Worm (Caenorhabditis elegans) whole organism, mixed stage, embryonic: ENCODE data around the gene F46C5.2.

Experiments used
- bed-3 ChIP-seq: fragments of 200-800 bp; sonication (Bioruptor generic); optimal IDR thresholded peaks from 3 replicates; lab custom pipeline; 2018; ENCODE audit warnings: mild to moderate bottlenecking, missing genetic modification characterization, moderate library complexity, missing compliant biosample characterization
- ceh-43 ChIP-seq: fragments of 200-800 bp; sonication (Bioruptor generic); optimal IDR thresholded peaks from 2 replicates; lab custom pipeline; 2018; ENCODE audit warnings: mild to moderate bottlenecking, missing genetic modification characterization, moderate library complexity, missing compliant biosample characterization
- ces-1 ChIP-seq: fragments of 150-350 bp; optimal IDR thresholded peaks from 2 replicates; lab custom pipeline; 2014; ENCODE audit warnings: missing biosample characterization, missing genetic modification reagents, missing genetic modification characterization
- drap-1 ChIP-seq: fragments of 200-800 bp; sonication (Bioruptor generic); optimal IDR thresholded peaks from 3 replicates; lab custom pipeline; 2018; ENCODE audit warnings: mild to moderate bottlenecking, missing genetic modification characterization, missing compliant biosample characterization
- elt-3 ChIP-seq: fragments of 150-350 bp; optimal IDR thresholded peaks from 2 replicates; lab custom pipeline; 2014; ENCODE audit warnings: missing biosample characterization, missing genetic modification characterization
- ham-2 ChIP-seq: fragments of 200-800 bp; sonication (Bioruptor generic); optimal IDR thresholded peaks from 2 replicates; lab custom pipeline; 2018; ENCODE audit warnings: mild to moderate bottlenecking, missing genetic modification characterization, missing compliant biosample characterization
- hlh-1 ChIP-seq: fragments of 150-350 bp; optimal IDR thresholded peaks from 2 replicates; lab custom pipeline; 2014; ENCODE audit warnings: missing biosample characterization, missing genetic modification reagents, missing genetic modification characterization
- lsy-2 ChIP-seq: fragments of 150-350 bp; optimal IDR thresholded peaks from 2 replicates; lab custom pipeline; 2014; ENCODE audit warnings: missing biosample characterization, missing genetic modification characterization
- mep-1 ChIP-seq: fragments of 150-350 bp; optimal IDR thresholded peaks from 2 replicates; lab custom pipeline; 2017; ENCODE audit warnings: missing biosample characterization, missing genetic modification reagents, missing genetic modification characterization, inconsistent platforms
- nhr-237 ChIP-seq: fragments of 150-350 bp; optimal IDR thresholded peaks from 2 replicates; lab custom pipeline; 2014; ENCODE audit warnings: missing biosample characterization, missing genetic modification characterization
- nhr-28 ChIP-seq: fragments of 150-350 bp; optimal IDR thresholded peaks from 2 replicates; lab custom pipeline; 2014; ENCODE audit warnings: missing biosample characterization, missing genetic modification characterization
- nhr-76 ChIP-seq: sonication (generic microtip); optimal IDR thresholded peaks from 2 replicates; lab custom pipeline; 2017; ENCODE audit warnings: missing biosample characterization, missing genetic modification characterization
- sptf-1 ChIP-seq: sonication (generic microtip); optimal IDR thresholded peaks from 2 replicates; lab custom pipeline; 2017; ENCODE audit warnings: mild to moderate bottlenecking, missing genetic modification characterization, moderate library complexity, missing compliant biosample characterization
- unc-120 ChIP-seq: sonication (generic microtip); optimal IDR thresholded peaks from 2 replicates; lab custom pipeline; 2017; ENCODE audit warnings: missing genetic modification characterization, missing compliant biosample characterization; ENCODE audit not compliant: poor library complexity, severe bottlenecking
- unc-62 ChIP-seq: fragments of 150-350 bp; optimal IDR thresholded peaks from 2 replicates; lab custom pipeline; 2014; ENCODE audit warnings: missing biosample characterization, missing genetic modification reagents, missing genetic modification characterization
- zip-8 ChIP-seq: fragments of 150-350 bp; optimal IDR thresholded peaks from 2 replicates; lab custom pipeline; 2014; ENCODE audit warnings: missing biosample characterization, missing genetic modification characterization
- ztf-11 ChIP-seq: fragments of 150-350 bp; optimal IDR thresholded peaks from 2 replicates; lab custom pipeline; 2014; ENCODE audit warnings: missing biosample characterization, missing genetic modification characterization

F46C5.2 gene

DNA sequence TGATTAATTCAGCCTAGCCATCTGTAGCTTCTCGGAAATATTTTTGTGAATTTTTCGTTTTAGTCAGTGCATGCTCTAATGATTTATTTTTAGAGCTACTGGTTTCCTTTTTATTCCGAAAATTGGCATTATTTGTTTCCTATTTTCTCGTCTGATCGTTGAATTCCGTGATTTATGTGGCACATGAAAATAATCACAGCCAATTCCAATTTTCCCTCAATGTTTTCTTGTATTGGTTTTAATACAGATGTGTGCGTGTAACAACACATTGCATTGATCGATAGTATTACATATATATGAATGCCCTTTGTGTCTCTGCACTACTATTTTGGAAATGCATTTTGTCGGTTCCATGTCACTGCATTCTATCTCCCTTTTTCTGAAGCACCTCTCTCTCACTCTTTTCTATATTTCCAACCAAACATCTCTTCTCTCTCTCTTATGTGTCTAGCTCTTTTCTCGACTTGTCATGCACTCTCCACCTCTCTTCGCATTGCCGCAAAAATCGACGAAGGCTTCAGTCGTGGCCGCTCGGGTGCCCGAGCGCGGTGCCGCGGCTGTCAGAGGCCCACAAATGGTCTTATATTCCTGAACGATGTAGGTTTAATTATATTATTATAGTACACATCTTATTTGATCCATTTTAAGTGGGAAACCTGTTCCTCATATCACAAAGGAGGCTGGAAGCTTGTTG lies 44.7 kb downstream of the F46C5.2 start:
- TF ChIP-seq hlh-1 (tag; lab: Kevin White, UChicago) (no peak), sptf-1 (tag; lab: Kevin White, UChicago) (no peak), unc-120 (tag; lab: Kevin White, UChicago) (peak; percentile 60), ham-2 (GFP tag; lab: Kevin White, UChicago) (no peak), zip-8 (no peak), unc-62 (GFP tag; lab: Kevin White, UChicago) (peak; percentile 2), lsy-2 (tag; lab: Kevin White, UChicago) (no peak), nhr-237 (tag; lab: Kevin White, UChicago) (no peak), nhr-76 (no peak), ces-1 (GFP tag; lab: Kevin White, UChicago) (peak; percentile 9), nhr-28 (tag; lab: Kevin White, UChicago) (no peak), drap-1 (GFP tag; lab: Kevin White, UChicago) (no peak), mep-1 (tag; lab: Kevin White, UChicago) (no peak), ztf-11 (tag; lab: Kevin White, UChicago) (no peak), elt-3 (tag; lab: Kevin White, UChicago) (no peak)

DNA sequence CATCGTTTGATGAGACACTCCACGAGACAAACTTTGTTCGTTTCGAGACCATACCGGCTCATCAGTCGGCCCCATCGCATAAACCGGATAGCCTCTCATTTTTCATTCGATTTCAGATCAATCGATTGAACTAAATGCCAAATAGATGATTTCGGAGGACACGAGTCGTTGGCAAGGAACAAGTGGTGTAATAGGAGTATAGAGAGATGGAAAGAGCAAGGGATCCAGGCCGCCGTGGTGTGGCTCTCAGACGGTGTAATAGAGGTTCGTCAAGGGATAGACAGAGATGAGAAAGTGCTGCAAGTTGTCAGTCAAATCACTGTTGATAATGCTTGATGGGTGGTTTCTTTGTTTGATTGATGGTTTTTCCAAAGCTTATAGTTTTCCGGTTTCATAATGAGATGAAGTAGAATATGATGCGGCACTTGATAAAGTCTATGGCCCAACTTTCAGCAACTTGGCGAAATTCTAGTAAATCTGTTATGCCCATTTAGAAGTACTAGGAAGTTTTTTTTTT lies 45.6 kb downstream of the F46C5.2 start, which contains the start of gene sgn-1:
Gene sgn-1, minus strand, starts transcription at position 220 of the 517 bp plus-strand sequence.
- TF ChIP-seq ztf-11 (tag; lab: Kevin White, UChicago) (no peak), hlh-1 (tag; lab: Kevin White, UChicago) (peak; percentile 71), ceh-43 (GFP tag; lab: Kevin White, UChicago) (no peak), bed-3 (no peak), unc-120 (tag; lab: Kevin White, UChicago) (peak; percentile 64), unc-62 (GFP tag; lab: Kevin White, UChicago) (peak; percentile 96)
